Fruit fly (Drosophila melanogaster) whole organism, embryonic: Measurements from ENCODE around the gene Vps26.
A peak's percentile ranks its signal among the peaks of the same experiment; 100 is the strongest.

Experiments used
- Atf3 ChIP-seq: fragments of 200-800 bp; sonication (Bioruptor generic); optimal IDR thresholded peaks from 3 replicates; lab custom pipeline; 2016; ENCODE audit warnings: missing biosample characterization, missing genetic modification characterization
- CG10366 ChIP-seq: fragments of 200-800 bp; sonication (Bioruptor generic); IDR thresholded peaks from 2 replicates; pipeline ENCODE4 v1.3.6; 2022; ENCODE audit warnings: missing biosample characterization, missing genetic modification characterization
- CG10565 ChIP-seq: fragments of 200-800 bp; sonication (Bioruptor generic); optimal IDR thresholded peaks from 3 replicates; lab custom pipeline; 2016; ENCODE audit warnings: missing biosample characterization, mild to moderate bottlenecking, missing genetic modification characterization
- CG10979 ChIP-seq: fragments of 200-800 bp; sonication (Bioruptor generic); optimal IDR thresholded peaks from 2 replicates; lab custom pipeline; 2018; ENCODE audit warnings: missing biosample characterization, mild to moderate bottlenecking, missing genetic modification characterization, moderate library complexity
- CG12155 ChIP-seq: fragments of 200-800 bp; sonication (Bioruptor generic); optimal IDR thresholded peaks from 3 replicates; lab custom pipeline; 2016; ENCODE audit warnings: missing biosample characterization, missing genetic modification characterization
- CG16813 ChIP-seq: fragments of 200-800 bp; sonication (Bioruptor generic); IDR thresholded peaks from 3 replicates; pipeline ENCODE4 v1.3.6; 2022; ENCODE audit warnings: missing biosample characterization, missing genetic modification characterization; ENCODE audit not compliant: partially characterized antibody
- CG16863 ChIP-seq: fragments of 200-800 bp; sonication (Bioruptor generic); optimal IDR thresholded peaks from 3 replicates; lab custom pipeline; 2016; ENCODE audit warnings: missing biosample characterization, missing genetic modification characterization
- CG17829 ChIP-seq: fragments of 200-800 bp; optimal IDR thresholded peaks from 2 replicates; lab custom pipeline; 2019; ENCODE audit warnings: missing biosample characterization, mild to moderate bottlenecking, missing genetic modification characterization, moderate library complexity
- CG18599 ChIP-seq: fragments of 200-800 bp; sonication (Bioruptor generic); optimal IDR thresholded peaks from 3 replicates; lab custom pipeline; 2017; ENCODE audit warnings: missing biosample characterization, missing genetic modification characterization, mild to moderate bottlenecking, moderate library complexity, missing genetic modification reagents
- CG30020 ChIP-seq: fragments of 200-800 bp; optimal IDR thresholded peaks from 2 replicates; lab custom pipeline; 2019; ENCODE audit warnings: missing biosample characterization, mild to moderate bottlenecking, missing genetic modification characterization, moderate library complexity
- CG31388 ChIP-seq: fragments of 200-800 bp; sonication (Bioruptor generic); optimal IDR thresholded peaks from 2 replicates; lab custom pipeline; 2016; ENCODE audit warnings: missing biosample characterization, missing genetic modification characterization
- CG32532 ChIP-seq: fragments of 200-800 bp; sonication (Bioruptor generic); IDR thresholded peaks from 2 replicates; pipeline ENCODE4 v1.3.6; 2022; ENCODE audit warnings: missing biosample characterization, missing genetic modification characterization
- CG3281 ChIP-seq: fragments of 200-800 bp; sonication (Bioruptor generic); optimal IDR thresholded peaks from 3 replicates; lab custom pipeline; 2017; ENCODE audit warnings: missing biosample characterization, mild to moderate bottlenecking, missing genetic modification characterization
- CG4707 ChIP-seq: fragments of 200-800 bp; sonication (Bioruptor generic); optimal IDR thresholded peaks from 2 replicates; lab custom pipeline; 2018; ENCODE audit warnings: missing biosample characterization, mild to moderate bottlenecking, missing genetic modification characterization, moderate library complexity
- CG4820 ChIP-seq: fragments of 200-800 bp; sonication (Bioruptor generic); optimal IDR thresholded peaks from 3 replicates; lab custom pipeline; 2016; ENCODE audit warnings: missing biosample characterization, missing genetic modification characterization
- CG5245 ChIP-seq: fragments of 200-800 bp; sonication (Bioruptor generic); optimal IDR thresholded peaks from 3 replicates; lab custom pipeline; 2016; ENCODE audit warnings: missing biosample characterization, missing genetic modification characterization
- CG8478 ChIP-seq: fragments of >200 bp; optimal IDR thresholded peaks from 2 replicates; lab custom pipeline; 2018
- CG9215 ChIP-seq: fragments of 200-800 bp; sonication (Bioruptor generic); IDR thresholded peaks from 2 replicates; pipeline ENCODE4 v1.3.6; 2022; ENCODE audit warnings: missing biosample characterization, missing genetic modification characterization
- CG9437 ChIP-seq: fragments of 200-800 bp; sonication (Bioruptor generic); optimal IDR thresholded peaks from 2 replicates; lab custom pipeline; 2018; ENCODE audit warnings: missing biosample characterization, mild to moderate bottlenecking, missing genetic modification characterization
- CTCF ChIP-seq: fragments of 200-800 bp; sonication (Bioruptor generic); optimal IDR thresholded peaks from 2 replicates; lab custom pipeline; 2017; ENCODE audit warnings: missing biosample characterization, mild to moderate bottlenecking, missing genetic modification characterization, moderate library complexity
- D19B ChIP-seq: fragments of 200-800 bp; sonication (Bioruptor generic); optimal IDR thresholded peaks from 2 replicates; lab custom pipeline; 2017; ENCODE audit warnings: missing biosample characterization, mild to moderate bottlenecking, missing genetic modification characterization
- Dad ChIP-seq: fragments of 200-800 bp; sonication (Bioruptor generic); optimal IDR thresholded peaks from 3 replicates; lab custom pipeline; 2016; ENCODE audit warnings: missing biosample characterization, missing genetic modification characterization
- Doc2 ChIP-seq: fragments of 200-800 bp; sonication (Bioruptor generic); IDR thresholded peaks from 2 replicates; pipeline ENCODE4 v1.3.6; 2022; ENCODE audit warnings: missing biosample characterization, missing genetic modification characterization
- Doc3 ChIP-seq: fragments of 200-800 bp; sonication (Bioruptor generic); IDR thresholded peaks from 3 replicates; pipeline ENCODE4 v1.3.6; 2022; ENCODE audit warnings: missing biosample characterization, missing genetic modification characterization; ENCODE audit not compliant: partially characterized antibody
- Gsc ChIP-seq: fragments of 200-800 bp; sonication (Bioruptor generic); IDR thresholded peaks from 2 replicates; pipeline ENCODE4 v1.3.6; 2022; ENCODE audit warnings: missing biosample characterization, missing genetic modification characterization
- Gug ChIP-seq: fragments of 200-800 bp; sonication (Bioruptor generic); IDR thresholded peaks from 4 replicates; pipeline ENCODE4 v1.3.6; 2022; ENCODE audit warnings: missing biosample characterization, missing genetic modification characterization
- H15 ChIP-seq: fragments of 200-800 bp; sonication (Bioruptor generic); IDR thresholded peaks from 3 replicates; pipeline ENCODE4 v1.3.6; 2022; ENCODE audit warnings: missing biosample characterization, missing genetic modification characterization
- HLH3B ChIP-seq: fragments of 200-800 bp; sonication (Bioruptor generic); IDR thresholded peaks from 2 replicates; pipeline ENCODE4 v1.3.6; 2022; ENCODE audit warnings: missing biosample characterization, missing genetic modification characterization
- HLH4C ChIP-seq: fragments of 200-800 bp; sonication (Bioruptor generic); IDR thresholded peaks from 3 replicates; pipeline ENCODE4 v1.3.6; 2022; ENCODE audit warnings: missing biosample characterization, missing genetic modification characterization; ENCODE audit not compliant: partially characterized antibody
- Hmx ChIP-seq: fragments of 200-800 bp; sonication (Bioruptor generic); optimal IDR thresholded peaks from 2 replicates; lab custom pipeline; 2016; ENCODE audit warnings: missing biosample characterization, missing genetic modification characterization
- Hr39 ChIP-seq: fragments of >200 bp; optimal IDR thresholded peaks from 2 replicates; lab custom pipeline; 2017
- Max ChIP-seq: fragments of 200-800 bp; sonication (Bioruptor generic); optimal IDR thresholded peaks from 2 replicates; lab custom pipeline; 2016; ENCODE audit warnings: missing biosample characterization, mild to moderate bottlenecking, missing genetic modification characterization
- Nf-YA ChIP-seq: fragments of 200-800 bp; sonication (Bioruptor generic); IDR thresholded peaks from 2 replicates; pipeline ENCODE4 v1.3.6; 2022; ENCODE audit warnings: missing biosample characterization, missing genetic modification characterization
- Nf-YB ChIP-seq: fragments of 200-800 bp; sonication (Bioruptor generic); optimal IDR thresholded peaks from 3 replicates; lab custom pipeline; 2019; ENCODE audit warnings: missing biosample characterization, mild to moderate bottlenecking, missing genetic modification characterization, moderate library complexity
- bbx ChIP-seq: fragments of 200-800 bp; sonication (Bioruptor generic); IDR thresholded peaks from 2 replicates; pipeline ENCODE4 v1.3.6; 2022; ENCODE audit warnings: missing biosample characterization, missing genetic modification characterization; ENCODE audit not compliant: partially characterized antibody
- croc ChIP-seq: fragments of 200-800 bp; sonication (Bioruptor generic); conservative IDR thresholded peaks from 3 replicates; pipeline ENCODE4 v1.3.6; 2022; ENCODE audit warnings: missing biosample characterization, missing genetic modification characterization
- crol ChIP-seq: fragments of 200-800 bp; sonication (Bioruptor generic); IDR thresholded peaks from 2 replicates; pipeline ENCODE4 v1.3.6; 2022; ENCODE audit warnings: missing biosample characterization, missing genetic modification characterization
- danr ChIP-seq: fragments of 200-800 bp; sonication (Bioruptor generic); IDR thresholded peaks from 2 replicates; pipeline ENCODE4 v1.3.6; 2022; ENCODE audit warnings: missing biosample characterization, missing genetic modification characterization
- dm ChIP-seq: fragments of 200-800 bp; sonication (Bioruptor generic); optimal IDR thresholded peaks from 3 replicates; lab custom pipeline; 2016; ENCODE audit warnings: missing biosample characterization, missing genetic modification characterization
- dysf ChIP-seq: fragments of 200-800 bp; sonication (Bioruptor generic); IDR thresholded peaks from 3 replicates; pipeline ENCODE4 v1.3.6; 2022; ENCODE audit warnings: missing biosample characterization, missing genetic modification characterization
- fd3F ChIP-seq: fragments of 200-800 bp; sonication (Bioruptor generic); optimal IDR thresholded peaks from 2 replicates; lab custom pipeline; 2018; ENCODE audit warnings: missing biosample characterization, mild to moderate bottlenecking, missing genetic modification characterization, moderate library complexity
- fu2 ChIP-seq: fragments of 200-800 bp; sonication (Bioruptor generic); optimal IDR thresholded peaks from 2 replicates; lab custom pipeline; 2016; ENCODE audit warnings: missing biosample characterization, missing genetic modification characterization
- gcm ChIP-seq: fragments of 200-800 bp; sonication (Bioruptor generic); optimal IDR thresholded peaks from 2 replicates; lab custom pipeline; 2019; ENCODE audit warnings: missing biosample characterization, mild to moderate bottlenecking, missing genetic modification characterization, moderate library complexity
- hb ChIP-seq: fragments of 200-800 bp; sonication (Bioruptor generic); IDR thresholded peaks from 3 replicates; pipeline ENCODE4 v1.3.6; 2022; ENCODE audit warnings: missing biosample characterization, missing genetic modification characterization; ENCODE audit not compliant: partially characterized antibody
- hth ChIP-seq: fragments of >200 bp; optimal IDR thresholded peaks from 2 replicates; lab custom pipeline; 2017; ENCODE audit warnings: inconsistent platforms
- ind ChIP-seq: fragments of 200-800 bp; sonication (Bioruptor generic); optimal IDR thresholded peaks from 3 replicates; lab custom pipeline; 2016; ENCODE audit warnings: missing biosample characterization, missing genetic modification characterization
- kah ChIP-seq: fragments of 200-800 bp; sonication (Bioruptor generic); optimal IDR thresholded peaks from 2 replicates; lab custom pipeline; 2018; ENCODE audit warnings: missing biosample characterization, mild to moderate bottlenecking, missing genetic modification characterization
- kay ChIP-seq: fragments of 200-800 bp; sonication (Bioruptor generic); optimal IDR thresholded peaks from 2 replicates; lab custom pipeline; 2016; ENCODE audit warnings: missing biosample characterization, missing genetic modification characterization
- pan ChIP-seq, 4 experiments: fragments of >200 bp in 3 of 4; fragments of 200-800 bp in 1 of 4; sonication (Bioruptor generic) in 1 of 4; optimal IDR thresholded peaks in 3 of 4; IDR thresholded peaks in 1 of 4; 2 replicates each; pipeline versions ENCODE4 v1.3.6 to Lab custom; 2017 to 2022; ENCODE audit warnings: missing biosample characterization in 2 of 4, missing genetic modification characterization in 2 of 4, mixed read lengths in 1 of 4
- vvl ChIP-seq: fragments of 200-800 bp; sonication (Bioruptor generic); IDR thresholded peaks from 2 replicates; pipeline ENCODE4 v1.3.6; 2022; ENCODE audit warnings: missing biosample characterization, missing genetic modification characterization

Vps26 gene

DNA sequence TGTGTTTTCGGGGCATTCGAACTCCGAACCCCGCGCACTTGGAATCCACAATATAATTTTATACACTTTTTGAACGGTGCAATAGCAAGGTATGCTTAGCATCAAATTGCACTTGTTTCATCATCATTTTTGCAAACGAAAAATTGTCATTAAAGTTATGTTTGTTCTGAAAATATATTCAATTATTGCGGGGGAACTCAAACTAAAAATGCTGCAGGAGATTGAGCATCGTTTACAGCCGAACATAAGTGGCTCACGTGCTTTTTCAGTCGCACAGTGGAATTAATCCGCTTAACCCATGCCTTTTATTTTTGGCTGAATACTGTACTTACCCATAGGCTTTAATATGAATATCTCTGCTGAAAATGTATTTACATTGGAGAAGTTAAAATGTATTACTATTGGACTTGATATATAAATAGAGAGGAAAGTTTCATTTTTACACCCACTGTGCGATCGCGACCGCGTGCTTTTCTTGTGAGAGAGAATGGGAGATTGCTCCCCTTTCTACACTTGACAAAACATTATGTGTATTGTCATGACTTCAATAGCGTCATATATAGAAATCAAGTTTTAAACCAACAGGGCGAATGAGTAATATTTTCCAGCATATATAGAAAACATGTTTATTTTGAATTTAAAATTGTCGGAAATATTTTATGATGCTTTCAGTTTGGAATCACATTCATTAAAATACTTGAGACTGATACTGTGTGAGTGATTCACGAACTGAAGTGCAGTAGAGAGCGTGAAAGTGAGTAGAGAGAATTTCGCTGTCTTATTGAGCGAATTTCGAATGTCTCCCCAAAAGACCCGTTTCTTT lies 43.0 kb upstream of the Vps26 start (continued):
- TF ChIP-seq gcm (GFP tag; lab: Kevin White, UChicago), result peak; percentile 94
- TF ChIP-seq HLH3B, result peak; percentile 98
- peak; percentile 84 for TF ChIP-seq CG31388 (GFP tag; lab: Kevin White, UChicago)
- peak; percentile 96 for TF ChIP-seq CG18599 (GFP tag; lab: Kevin White, UChicago)
- peak; percentile 96 for TF ChIP-seq CG3281 (GFP tag; lab: Kevin White, UChicago)
- TF ChIP-seq kay (GFP tag; lab: Kevin White, UChicago), result peak; percentile 95
- peak; percentile 86 for TF ChIP-seq CG5245 (GFP tag; lab: Kevin White, UChicago)
- peak; percentile 80 for TF ChIP-seq Dad (GFP tag; lab: Kevin White, UChicago)
- TF ChIP-seq croc, result peak; percentile 90
- TF ChIP-seq kah (GFP tag; lab: Kevin White, UChicago), result peak; percentile 86
- peak; percentile 78 for TF ChIP-seq CG30020 (tag; lab: Kevin White, UChicago)
- TF ChIP-seq CG12155 (GFP tag; lab: Kevin White, UChicago), result peak; percentile 93
- 0 out of 3 replicates have a peak, but pooled peaks have one; percentile 30 for TF ChIP-seq hb (GFP tag; lab: Robert Waterston, UW)
- peak; percentile 59; the same call in 1 of the 2 replicates for TF ChIP-seq crol
- TF ChIP-seq Gsc (GFP tag; lab: Robert Waterston, UW), result peak; percentile 89
- peak; percentile 97 for TF ChIP-seq dm (GFP tag; lab: Kevin White, UChicago)
- TF ChIP-seq danr, result peak; percentile 94
- peak; percentile 93 for TF ChIP-seq CG9437 (GFP tag; lab: Kevin White, UChicago)
- peak; percentile 94 for TF ChIP-seq Atf3 (GFP tag; lab: Kevin White, UChicago)
- peak; percentile 92 for TF ChIP-seq CG10979 (tag; lab: Kevin White, UChicago)
- TF ChIP-seq Nf-YB, result peak; percentile 83
- TF ChIP-seq Doc3, result no peak
- TF ChIP-seq CG10565 (GFP tag; lab: Kevin White, UChicago), result peak; percentile 31
- TF ChIP-seq Hmx, result peak; percentile 89
- TF ChIP-seq CG9215, result peak; percentile 90
- TF ChIP-seq vvl (GFP tag; lab: Robert Waterston, UW), result peak; percentile 99
- peak; percentile 95 for TF ChIP-seq Nf-YA (GFP tag; lab: Robert Waterston, UW)
- TF ChIP-seq CG4707, result peak; percentile 99
- TF ChIP-seq CG8478 (lab: Kevin White, UChicago), result no peak
- TF ChIP-seq fd3F (GFP tag; lab: Kevin White, UChicago), result peak; percentile 93
- TF ChIP-seq CG16863 (GFP tag; lab: Kevin White, UChicago), result peak; percentile 93
- peak; percentile 90 for TF ChIP-seq CG4820 (GFP tag; lab: Kevin White, UChicago)
- peak; percentile 93 for TF ChIP-seq Max (GFP tag; lab: Kevin White, UChicago)
- TF ChIP-seq dysf (GFP tag; lab: Robert Waterston, UW), result peak; percentile 97
- no peak for TF ChIP-seq pan (optimal IDR thresholded peaks at IDR 0.05; lab: Kevin White, UChicago)
- TF ChIP-seq pan (GFP tag; optimal IDR thresholded peaks at IDR 0.05 in 1 of 2, IDR thresholded peaks at IDR 0.05 in 1 of 2), result peak in 1 of 2 experiments; percentile 98
- TF ChIP-seq H15 (GFP tag; lab: Robert Waterston, UW), result peak; percentile 98
- peak; percentile 94 for TF ChIP-seq Gug (GFP tag; lab: Robert Waterston, UW)
- peak; percentile 93 for TF ChIP-seq ind (GFP tag; lab: Kevin White, UChicago)
- TF ChIP-seq D19B (GFP tag; lab: Kevin White, UChicago), result peak; percentile 88
- peak; percentile 21; the same call in 1 of the 3 replicates for TF ChIP-seq HLH4C
- no peak for TF ChIP-seq hth
- TF ChIP-seq CTCF (GFP tag; lab: Kevin White, UChicago), result peak; percentile 66
- peak; percentile 98 for TF ChIP-seq CG32532 (GFP tag; lab: Robert Waterston, UW)
- TF ChIP-seq CG16813 (GFP tag; lab: Robert Waterston, UW), result no peak
- TF ChIP-seq Doc2 (GFP tag; lab: Robert Waterston, UW), result peak; percentile 74
- peak; percentile 97 for TF ChIP-seq CG10366 (GFP tag; lab: Robert Waterston, UW)
- peak; percentile 94 for TF ChIP-seq CG17829
- peak; percentile 93 for TF ChIP-seq fu2 (GFP tag; lab: Kevin White, UChicago)
- TF ChIP-seq Hr39 (lab: Kevin White, UChicago), result no peak
- no peak for TF ChIP-seq bbx (GFP tag; lab: Robert Waterston, UW)
